Fruit fly (Drosophila melanogaster) whole organism, prepupa: Measurements from ENCODE around the gene CG7912.

Source experiments
- CG10669 ChIP-seq: fragments of 200-800 bp; sonication (Bioruptor generic); optimal IDR thresholded peaks from 3 replicates; lab custom pipeline; 2018; ENCODE audit warnings: missing biosample characterization, mild to moderate bottlenecking, missing genetic modification characterization, moderate library complexity
- CG11762 ChIP-seq: fragments of 200-800 bp; sonication (Bioruptor generic); optimal IDR thresholded peaks from 3 replicates; lab custom pipeline; 2016; ENCODE audit warnings: missing biosample characterization, missing genetic modification characterization; ENCODE audit not compliant: insufficient read depth
- CG11902 ChIP-seq: fragments of 200-800 bp; sonication (Bioruptor generic); optimal IDR thresholded peaks from 3 replicates; lab custom pipeline; 2016; ENCODE audit warnings: missing biosample characterization, missing genetic modification characterization
- CG15336 ChIP-seq: fragments of 200-800 bp; sonication (Bioruptor generic); IDR thresholded peaks from 2 replicates; pipeline ENCODE4 v1.3.6; 2022; ENCODE audit warnings: missing biosample characterization, missing genetic modification characterization
- CG1621 ChIP-seq: fragments of 200-800 bp; sonication (Bioruptor generic); optimal IDR thresholded peaks from 3 replicates; lab custom pipeline; 2018; ENCODE audit warnings: missing biosample characterization, mild to moderate bottlenecking, missing genetic modification characterization
- CG3032 ChIP-seq: fragments of 200-800 bp; optimal IDR thresholded peaks from 2 replicates; lab custom pipeline; 2019; ENCODE audit warnings: missing biosample characterization, mild to moderate bottlenecking, missing genetic modification characterization, moderate library complexity
- CG31627 ChIP-seq: fragments of 200-800 bp; sonication (Bioruptor generic); optimal IDR thresholded peaks from 3 replicates; lab custom pipeline; 2016; ENCODE audit warnings: missing biosample characterization, missing genetic modification characterization
- CG34406 ChIP-seq: fragments of 200-800 bp; sonication (Bioruptor generic); optimal IDR thresholded peaks from 3 replicates; lab custom pipeline; 2016; ENCODE audit warnings: missing biosample characterization, missing genetic modification characterization
- CG3919 ChIP-seq: fragments of 200-800 bp; sonication (Bioruptor generic); optimal IDR thresholded peaks from 3 replicates; lab custom pipeline; 2016; ENCODE audit warnings: missing biosample characterization, missing genetic modification characterization
- CG6163 ChIP-seq: fragments of 200-800 bp; sonication (Bioruptor generic); IDR thresholded peaks from 3 replicates; pipeline ENCODE4 v1.3.6; 2022; ENCODE audit warnings: missing biosample characterization, missing genetic modification characterization
- CG6792 ChIP-seq: fragments of 200-800 bp; sonication (Bioruptor generic); optimal IDR thresholded peaks from 3 replicates; lab custom pipeline; 2016; ENCODE audit warnings: missing biosample characterization, missing genetic modification characterization
- CG6808 ChIP-seq: fragments of 200-800 bp; sonication (Bioruptor generic); optimal IDR thresholded peaks from 3 replicates; lab custom pipeline; 2017; ENCODE audit warnings: missing biosample characterization, missing genetic modification characterization, mild to moderate bottlenecking, moderate library complexity, missing genetic modification reagents
- CG6854 ChIP-seq: fragments of 200-800 bp; sonication (Bioruptor generic); optimal IDR thresholded peaks from 2 replicates; lab custom pipeline; 2017; ENCODE audit warnings: missing biosample characterization, mild to moderate bottlenecking, missing genetic modification characterization
- CG7368 ChIP-seq: fragments of 200-800 bp; sonication (Bioruptor generic); optimal IDR thresholded peaks from 3 replicates; lab custom pipeline; 2016; ENCODE audit warnings: missing biosample characterization, missing genetic modification characterization
- CG9139 ChIP-seq: fragments of 200-800 bp; sonication (Bioruptor generic); optimal IDR thresholded peaks from 3 replicates; lab custom pipeline; 2017; ENCODE audit warnings: missing biosample characterization, mild to moderate bottlenecking, missing genetic modification characterization
- Eip75B ChIP-seq: fragments of 200-800 bp; sonication (Bioruptor generic); optimal IDR thresholded peaks from 3 replicates; lab custom pipeline; 2016; ENCODE audit warnings: missing biosample characterization, missing genetic modification characterization
- Eip78C ChIP-seq: fragments of 200-800 bp; sonication (Bioruptor generic); peaks from one replicate; lab custom pipeline; 2016; ENCODE audit warnings: missing biosample characterization, missing genetic modification characterization
- Ets21C ChIP-seq: fragments of 200-800 bp; sonication (Bioruptor generic); optimal IDR thresholded peaks from 3 replicates; lab custom pipeline; 2016; ENCODE audit warnings: missing biosample characterization, missing genetic modification characterization
- Gug ChIP-seq: fragments of 200-800 bp; sonication (Bioruptor generic); IDR thresholded peaks from 2 replicates; pipeline ENCODE4 v1.3.6; 2022; ENCODE audit warnings: missing biosample characterization, missing genetic modification characterization
- Hr39 ChIP-seq: fragments of 200-800 bp; sonication (Bioruptor generic); optimal IDR thresholded peaks from 2 replicates; lab custom pipeline; 2016; ENCODE audit warnings: missing biosample characterization, missing genetic modification characterization
- Hr4 ChIP-seq: fragments of 200-800 bp; sonication (Bioruptor generic); optimal IDR thresholded peaks from 3 replicates; lab custom pipeline; 2016; ENCODE audit warnings: missing biosample characterization, missing genetic modification characterization
- Met ChIP-seq: fragments of 200-800 bp; sonication (Bioruptor generic); optimal IDR thresholded peaks from 3 replicates; lab custom pipeline; 2016; ENCODE audit warnings: missing biosample characterization, missing genetic modification characterization
- OdsH ChIP-seq: fragments of 200-800 bp; sonication (Bioruptor generic); optimal IDR thresholded peaks from 3 replicates; lab custom pipeline; 2016; ENCODE audit warnings: missing biosample characterization, missing genetic modification characterization
- Smox ChIP-seq: fragments of 200-800 bp; sonication (Bioruptor generic); optimal IDR thresholded peaks from 3 replicates; lab custom pipeline; 2016; ENCODE audit warnings: missing biosample characterization, missing genetic modification characterization
- Sox15 ChIP-seq: fragments of 200-800 bp; sonication (Bioruptor generic); optimal IDR thresholded peaks from 3 replicates; lab custom pipeline; 2016; ENCODE audit warnings: missing biosample characterization, missing genetic modification characterization
- acj6 ChIP-seq: fragments of 200-800 bp; sonication (Bioruptor generic); optimal IDR thresholded peaks from 3 replicates; lab custom pipeline; 2016; ENCODE audit warnings: missing biosample characterization, missing genetic modification characterization
- cyc ChIP-seq: fragments of 200-800 bp; sonication (Bioruptor generic); optimal IDR thresholded peaks from 3 replicates; lab custom pipeline; 2016; ENCODE audit warnings: missing biosample characterization, missing genetic modification characterization
- dac ChIP-seq: fragments of 200-800 bp; sonication (Bioruptor generic); optimal IDR thresholded peaks from 2 replicates; lab custom pipeline; 2017; ENCODE audit warnings: missing biosample characterization, mild to moderate bottlenecking, missing genetic modification characterization
- dsx ChIP-seq: fragments of 200-800 bp; optimal IDR thresholded peaks from 3 replicates; lab custom pipeline; 2019; ENCODE audit warnings: missing biosample characterization, mild to moderate bottlenecking, missing genetic modification characterization, moderate library complexity; ENCODE audit not compliant: poor library complexity, severe bottlenecking
- eg ChIP-seq: fragments of 200-800 bp; sonication (Bioruptor generic); IDR thresholded peaks from 3 replicates; pipeline ENCODE4 v1.3.6; 2022; ENCODE audit warnings: missing biosample characterization, missing genetic modification characterization
- esn ChIP-seq: fragments of 200-800 bp; sonication (Bioruptor generic); optimal IDR thresholded peaks from 2 replicates; lab custom pipeline; 2016; ENCODE audit warnings: missing biosample characterization, mild to moderate bottlenecking, missing genetic modification characterization, moderate library complexity
- fd59A ChIP-seq: fragments of 200-800 bp; sonication (Bioruptor generic); optimal IDR thresholded peaks from 2 replicates; lab custom pipeline; 2017; ENCODE audit warnings: missing biosample characterization, mild to moderate bottlenecking, missing genetic modification characterization, missing genetic modification reagents
- fkh ChIP-seq: fragments of 200-800 bp; sonication (Bioruptor generic); optimal IDR thresholded peaks from 3 replicates; lab custom pipeline; 2017; ENCODE audit warnings: missing biosample characterization, mild to moderate bottlenecking, missing genetic modification characterization, moderate library complexity
- lz ChIP-seq: fragments of 200-800 bp; sonication (Bioruptor generic); optimal IDR thresholded peaks from 3 replicates; lab custom pipeline; 2016; ENCODE audit warnings: missing biosample characterization, missing genetic modification characterization
- salr ChIP-seq, 2 experiments: fragments of 200-800 bp; sonication (Bioruptor generic); optimal IDR thresholded peaks; 3 replicates each; lab custom pipeline; 2016 to 2018; ENCODE audit warnings: missing biosample characterization in 2 of 2, missing genetic modification characterization in 2 of 2, mild to moderate bottlenecking in 1 of 2
- svp ChIP-seq: fragments of 200-800 bp; sonication (Bioruptor generic); peaks from one replicate; lab custom pipeline; 2016; ENCODE audit warnings: missing biosample characterization, missing genetic modification characterization
- vri ChIP-seq: fragments of 200-800 bp; sonication (Bioruptor generic); optimal IDR thresholded peaks from 3 replicates; lab custom pipeline; 2016; ENCODE audit warnings: missing biosample characterization, mild to moderate bottlenecking, missing genetic modification characterization

The CG7912 gene

DNA sequence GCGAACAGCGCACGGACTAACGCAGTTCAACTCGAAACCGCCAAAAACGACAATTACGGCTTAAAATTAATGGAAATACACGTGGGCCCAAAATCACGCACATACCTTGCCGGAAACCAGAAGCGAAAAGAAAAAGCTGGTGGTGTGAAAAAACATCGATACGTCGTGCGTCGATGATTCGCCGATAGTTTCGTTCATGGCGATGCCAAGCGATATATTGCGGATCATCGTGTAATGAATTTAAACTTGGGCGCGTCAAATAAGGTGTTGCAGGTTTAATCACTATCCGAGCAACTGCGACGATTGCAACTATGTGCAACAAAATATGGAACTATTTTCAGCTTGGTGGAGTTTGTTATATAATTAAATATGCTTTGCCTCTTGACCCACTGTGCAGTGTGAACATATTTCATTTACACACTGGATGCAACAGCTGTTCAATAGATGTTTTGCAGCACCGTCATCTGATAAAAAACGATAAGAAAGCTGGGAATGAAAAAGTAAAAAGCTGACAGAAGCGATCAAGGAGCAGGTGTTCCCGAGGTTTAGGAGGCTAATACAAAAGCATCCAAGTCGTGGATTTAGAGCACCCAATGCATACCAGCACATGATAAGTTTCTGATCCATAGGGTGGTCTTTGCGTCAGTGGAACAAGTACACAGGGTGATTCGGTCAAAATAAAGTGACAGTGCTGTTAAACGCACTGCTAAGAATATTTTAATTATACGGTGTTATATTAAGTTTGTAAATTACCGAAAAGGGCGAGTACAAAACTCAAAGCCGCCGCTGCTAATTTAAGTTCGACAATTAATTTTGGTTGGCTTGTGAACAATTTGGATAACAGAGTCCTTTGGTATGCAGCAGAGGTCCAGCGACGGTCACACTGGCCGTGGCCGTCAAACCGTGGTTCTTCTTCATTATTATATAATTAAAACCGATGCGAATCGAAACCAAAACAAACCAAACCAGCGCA, 37.3 kb upstream of the CG7912 start, which contains the start of the genes RpL32 and CG7943 (continued):
- TF ChIP-seq CG6808 (GFP tag; lab: Kevin White, UChicago) = peak; percentile 80
- TF ChIP-seq Sox15 (GFP tag; lab: Kevin White, UChicago) = peak; percentile 90
- peak; percentile 78 for TF ChIP-seq fd59A (GFP tag; lab: Kevin White, UChicago)
- TF ChIP-seq CG6854 (GFP tag; lab: Kevin White, UChicago) = peak; percentile 93
- peak; percentile 90 for TF ChIP-seq CG3032 (tag; lab: Kevin White, UChicago)
- TF ChIP-seq dac (GFP tag; lab: Kevin White, UChicago) = peak; percentile 80
- TF ChIP-seq CG3919 (GFP tag; lab: Kevin White, UChicago) = peak; percentile 94
- peak; percentile 91 for TF ChIP-seq acj6 (GFP tag; lab: Kevin White, UChicago)
- TF ChIP-seq Met (GFP tag; lab: Kevin White, UChicago) = peak; percentile 95
- peak; percentile 90 for TF ChIP-seq vri (GFP tag; lab: Kevin White, UChicago)
- TF ChIP-seq svp = peak; percentile 97

DNA sequence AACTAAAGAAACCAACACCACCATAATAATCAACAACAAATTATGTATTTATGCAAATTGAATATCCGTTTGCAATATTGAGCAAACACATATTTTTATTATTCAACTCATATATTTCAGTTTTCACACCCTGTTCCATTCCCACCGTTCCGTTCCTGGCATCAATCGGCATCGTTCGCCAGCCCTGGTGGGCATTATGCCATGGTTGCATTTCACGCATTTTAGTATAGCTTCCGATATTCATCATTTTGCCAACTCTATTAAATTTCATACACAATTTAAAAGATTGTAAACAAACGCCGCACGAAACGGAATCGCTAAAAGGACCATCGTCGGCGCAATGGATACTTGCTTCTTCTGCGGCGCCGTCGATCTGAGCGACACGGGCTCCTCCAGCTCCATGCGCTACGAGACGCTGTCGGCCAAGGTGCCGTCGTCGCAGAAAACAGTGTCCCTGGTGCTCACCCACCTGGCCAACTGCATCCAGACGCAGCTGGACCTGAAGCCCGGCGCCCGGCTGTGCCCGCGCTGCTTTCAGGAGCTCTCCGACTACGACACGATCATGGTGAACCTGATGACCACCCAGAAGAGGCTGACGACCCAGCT, 34.3 kb upstream of the CG7912 start, which contains the start of gene Sry-delta:
TSS of gene Sry-delta (plus strand) at position 203 of the 606 bp plus-strand sequence.
- TF ChIP-seq CG11762 (GFP tag; lab: Kevin White, UChicago) (peak; percentile 8), CG31627 (GFP tag; lab: Kevin White, UChicago) (peak; percentile 84), Eip78C (GFP tag; lab: Kevin White, UChicago) (peak; percentile 21), CG6854 (GFP tag; lab: Kevin White, UChicago) (peak; percentile 57), esn (GFP tag; lab: Kevin White, UChicago) (peak; percentile 79), acj6 (GFP tag; lab: Kevin White, UChicago) (no peak), salr (GFP tag; optimal IDR thresholded peaks at IDR 0.05; lab: Kevin White, UChicago) (peak in 1 of 2 experiments; percentile 46), OdsH (GFP tag; lab: Kevin White, UChicago) (no peak), Eip75B (no peak), Hr39 (GFP tag; lab: Kevin White, UChicago) (peak; percentile 81), CG11902 (GFP tag; lab: Kevin White, UChicago) (no peak), CG34406 (GFP tag; lab: Kevin White, UChicago) (peak; percentile 48), dsx (GFP tag; lab: Kevin White, UChicago) (peak; percentile 41), CG6163 (peak; percentile 77), cyc (GFP tag; lab: Kevin White, UChicago) (peak; percentile 78), Ets21C (GFP tag; lab: Kevin White, UChicago) (no peak), Gug (GFP tag; lab: Robert Waterston, UW) (peak; percentile 46), lz (peak; percentile 79), CG9139 (GFP tag; lab: Kevin White, UChicago) (no peak), CG6792 (peak; percentile 44), CG3032 (tag; lab: Kevin White, UChicago) (peak; percentile 68), CG1621 (tag; lab: Kevin White, UChicago) (no peak), Smox (GFP tag; lab: Kevin White, UChicago) (no peak), eg (GFP tag; lab: Robert Waterston, UW) (peak; percentile 41; the same call in 1 of the 3 replicates), fkh (GFP tag; lab: Kevin White, UChicago) (peak; percentile 61), Hr4 (GFP tag; lab: Kevin White, UChicago) (no peak), Sox15 (GFP tag; lab: Kevin White, UChicago) (peak; percentile 39)

DNA sequence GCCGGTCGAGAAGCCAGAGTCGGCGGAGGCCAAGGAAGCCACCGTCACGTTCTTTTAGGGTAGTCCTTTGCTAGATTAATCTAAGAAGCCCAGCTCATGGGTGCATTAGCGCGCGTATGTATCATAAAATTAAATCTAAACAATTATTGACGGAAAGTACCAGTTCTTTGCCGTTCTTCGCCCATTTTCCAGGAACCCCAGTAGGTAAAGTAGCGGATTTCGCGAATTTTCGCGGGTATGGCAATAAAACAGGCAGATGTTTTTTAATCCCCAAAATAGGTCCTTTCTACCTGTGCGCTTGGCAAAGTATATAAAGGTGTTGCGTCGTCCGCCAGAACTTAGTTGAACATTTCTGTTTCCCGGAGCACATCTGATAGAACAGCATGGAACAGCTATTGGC, 31.9 kb upstream of the CG7912 start:
- no peak for TF ChIP-seq CG10669 (GFP tag; lab: Kevin White, UChicago)
- TF ChIP-seq CG15336 (GFP tag; lab: Robert Waterston, UW) = no peak
- no peak for TF ChIP-seq Sox15 (GFP tag; lab: Kevin White, UChicago)
- TF ChIP-seq CG7368 (GFP tag; lab: Kevin White, UChicago) = no peak
- no peak for TF ChIP-seq acj6 (GFP tag; lab: Kevin White, UChicago)
- TF ChIP-seq, all 60 proteins: peak for 0
